Worm (Caenorhabditis elegans) whole organism, early embryonic: ENCODE results near the gene ivns-1.

Experiments used
- B0310.2 ChIP-seq: sonication (generic microtip); optimal IDR thresholded peaks from 2 replicates; lab custom pipeline; 2016; ENCODE audit warnings: mild to moderate bottlenecking, missing genetic modification characterization, missing compliant biosample characterization
- F13C5.2 ChIP-seq: sonication (generic microtip); optimal IDR thresholded peaks from 2 replicates; lab custom pipeline; 2017; ENCODE audit warnings: mild to moderate bottlenecking, missing genetic modification characterization, inconsistent platforms, missing compliant biosample characterization
- aly-1 ChIP-seq: sonication (generic microtip); optimal IDR thresholded peaks from 2 replicates; lab custom pipeline; 2016; ENCODE audit warnings: missing genetic modification characterization, missing compliant biosample characterization
- ama-1 ChIP-seq: fragments of 150-350 bp; optimal IDR thresholded peaks from 2 replicates; lab custom pipeline; 2014
- ceh-13 ChIP-seq: fragments of 200-800 bp; sonication (Bioruptor generic); optimal IDR thresholded peaks from 2 replicates; lab custom pipeline; 2018; ENCODE audit warnings: mild to moderate bottlenecking, missing genetic modification characterization, missing compliant biosample characterization
- ceh-36 ChIP-seq: sonication (generic microtip); optimal IDR thresholded peaks from 2 replicates; lab custom pipeline; 2016; ENCODE audit warnings: missing genetic modification characterization, inconsistent platforms, missing compliant biosample characterization
- ets-7 ChIP-seq: sonication (generic microtip); optimal IDR thresholded peaks from 2 replicates; lab custom pipeline; 2016; ENCODE audit warnings: missing genotype, missing genetic modification characterization, missing compliant biosample characterization
- flt-1 ChIP-seq: fragments of 200-800 bp; sonication (Bioruptor generic); IDR thresholded peaks from 2 replicates; pipeline ENCODE4 v1.3.6; 2022; ENCODE audit warnings: missing genetic modification characterization, missing compliant biosample characterization
- hmbx-1 ChIP-seq: sonication (generic microtip); optimal IDR thresholded peaks from 2 replicates; lab custom pipeline; 2016; ENCODE audit warnings: mild to moderate bottlenecking, missing genetic modification characterization, missing compliant biosample characterization
- hmg-4 ChIP-seq: fragments of 200-800 bp; sonication (Bioruptor generic); optimal IDR thresholded peaks from 2 replicates; lab custom pipeline; 2018; ENCODE audit warnings: mild to moderate bottlenecking, missing genetic modification characterization, missing compliant biosample characterization
- hnd-1 ChIP-seq: sonication (generic microtip); optimal IDR thresholded peaks from 2 replicates; lab custom pipeline; 2016; ENCODE audit warnings: missing genetic modification characterization, missing compliant biosample characterization
- pes-1 ChIP-seq: fragments of 200-800 bp; sonication (Bioruptor generic); IDR thresholded peaks from 2 replicates; pipeline ENCODE4 v1.3.6; 2022; ENCODE audit warnings: missing genetic modification reagents, missing genetic modification characterization, missing compliant biosample characterization
- scrt-1 ChIP-seq: fragments of 200-800 bp; sonication (Bioruptor generic); IDR thresholded peaks from 2 replicates; pipeline ENCODE4 v1.3.6; 2022; ENCODE audit warnings: missing genetic modification characterization, missing compliant biosample characterization
- sea-1 ChIP-seq: fragments of 200-800 bp; sonication (Bioruptor generic); conservative IDR thresholded peaks from 2 replicates; pipeline ENCODE4 v1.3.6; 2022; ENCODE audit warnings: missing genetic modification characterization, missing compliant biosample characterization
- tbx-11 ChIP-seq: fragments of 200-800 bp; sonication (Bioruptor generic); IDR thresholded peaks from 2 replicates; pipeline ENCODE4 v1.3.6; 2022; ENCODE audit warnings: missing genetic modification characterization, missing compliant biosample characterization
- tbx-37 ChIP-seq: fragments of 200-800 bp; sonication (Bioruptor generic); conservative IDR thresholded peaks from 2 replicates; pipeline ENCODE4 v1.3.6; 2022; ENCODE audit warnings: missing genetic modification reagents, missing genetic modification characterization, missing compliant biosample characterization
- tra-4 ChIP-seq: sonication (generic microtip); optimal IDR thresholded peaks from 2 replicates; lab custom pipeline; 2017; ENCODE audit warnings: missing genetic modification characterization, missing compliant biosample characterization

Gene ivns-1

DNA sequence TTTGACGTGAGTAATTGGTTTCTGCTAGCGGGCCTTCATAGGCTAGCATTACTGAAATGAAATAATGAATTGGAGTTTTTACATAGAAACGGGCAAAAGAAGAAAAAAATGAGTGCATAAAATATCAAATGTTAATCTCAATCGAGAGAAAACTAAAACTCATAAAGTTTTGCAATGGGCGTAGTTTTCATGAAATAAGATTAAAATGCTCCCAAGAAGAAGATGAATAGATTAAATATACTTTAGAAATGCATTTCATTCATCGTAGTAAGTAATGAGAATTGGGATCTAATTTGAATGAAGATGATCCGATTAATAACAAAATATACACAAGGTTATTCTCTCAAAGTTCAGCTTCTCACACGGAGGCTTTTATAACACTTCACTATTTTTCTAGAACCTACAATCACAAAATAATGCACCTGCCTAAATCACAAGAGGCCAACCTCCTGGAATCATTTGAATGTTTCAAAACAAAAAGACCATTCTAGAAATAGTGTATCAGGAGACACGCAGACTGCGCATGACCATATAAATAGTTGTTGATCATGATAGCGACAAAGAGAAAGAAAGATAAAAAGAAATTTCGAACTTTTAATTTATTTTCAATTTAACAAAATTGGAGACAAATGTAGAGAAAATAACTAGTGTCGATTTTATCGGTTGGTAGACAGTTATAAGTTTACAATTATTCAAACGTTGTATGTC is 33.8 kb upstream of the ivns-1 start, which contains the start of gene nhr-17:
Gene nhr-17 (minus strand): TSS at position 51 of the 708 bp plus-strand sequence.
- TF ChIP-seq scrt-1 (no peak), flt-1 (GFP tag; lab: Robert Waterston, UW) (no peak), ceh-13 (GFP tag; lab: Kevin White, UChicago) (no peak), hmg-4 (no peak), sea-1 (GFP tag; lab: Robert Waterston, UW) (no peak), hnd-1 (tag; lab: Kevin White, UChicago) (no peak), hmbx-1 (no peak)

ce11 chrX:12665799-12666198 is 31.6 kb upstream of the ivns-1 start:
- no peak for TF ChIP-seq tra-4
- no peak for TF ChIP-seq hmbx-1
- no peak for TF ChIP-seq hmg-4
- no peak for TF ChIP-seq ceh-36
- no peak for TF ChIP-seq tbx-11 (GFP tag; lab: Robert Waterston, UW)
- TF ChIP-seq scrt-1: no peak
- TF ChIP-seq F13C5.2 (tag; lab: Kevin White, UChicago): no peak
- no peak for TF ChIP-seq ceh-13 (GFP tag; lab: Kevin White, UChicago)
- TF ChIP-seq aly-1 (tag; lab: Kevin White, UChicago): no peak
- TF ChIP-seq pes-1 (GFP tag; lab: Robert Waterston, UW): no peak
- TF ChIP-seq hnd-1 (tag; lab: Kevin White, UChicago): no peak
- TF ChIP-seq sea-1 (GFP tag; lab: Robert Waterston, UW): no peak
- TF ChIP-seq ama-1 (lab: Kevin White, UChicago): no peak
- no peak for TF ChIP-seq ets-7 (tag; lab: Kevin White, UChicago)

DNA sequence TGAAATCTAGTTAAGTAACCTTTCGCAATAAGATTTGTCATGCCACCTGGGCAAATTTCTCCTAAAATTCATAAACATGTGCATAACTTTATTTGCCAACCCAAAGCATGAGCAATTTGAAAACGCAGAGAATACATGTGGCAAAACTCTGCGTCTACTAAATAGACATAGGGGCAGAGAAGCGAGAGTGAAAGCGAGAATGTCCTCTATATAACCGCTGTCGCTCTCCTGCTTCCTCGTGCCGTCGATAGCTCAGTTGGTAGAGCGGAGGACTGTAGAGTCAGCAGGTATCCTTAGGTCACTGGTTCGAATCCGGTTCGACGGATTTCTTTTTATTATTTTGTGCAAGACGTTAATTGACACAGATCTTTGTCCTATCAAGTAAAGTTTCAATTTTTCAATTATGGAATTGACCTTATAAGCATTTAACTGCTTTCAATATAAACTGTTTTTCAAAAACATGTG is 30.9 kb upstream of the ivns-1 start:
- peak; percentile 98 for TF ChIP-seq sea-1 (GFP tag; lab: Robert Waterston, UW)
- TF ChIP-seq ceh-13 (GFP tag; lab: Kevin White, UChicago): peak; percentile 93
- peak; percentile 98 for TF ChIP-seq tbx-11 (GFP tag; lab: Robert Waterston, UW)
- peak; percentile 96 for TF ChIP-seq F13C5.2 (tag; lab: Kevin White, UChicago)
- peak; percentile 98 for TF ChIP-seq pes-1 (GFP tag; lab: Robert Waterston, UW)
- peak; percentile 78 for TF ChIP-seq tra-4
- TF ChIP-seq scrt-1: peak; percentile 97
- peak; percentile 95 for TF ChIP-seq B0310.2 (tag; lab: Kevin White, UChicago)
- peak; percentile 91 for TF ChIP-seq hnd-1 (tag; lab: Kevin White, UChicago)
- peak; percentile 96 for TF ChIP-seq flt-1 (GFP tag; lab: Robert Waterston, UW)
- TF ChIP-seq aly-1 (tag; lab: Kevin White, UChicago): peak; percentile 94
- peak; percentile 97 for TF ChIP-seq tbx-37 (GFP tag; lab: Robert Waterston, UW)
- peak; percentile 76 for TF ChIP-seq ama-1 (lab: Kevin White, UChicago)
- TF ChIP-seq ceh-36: peak; percentile 92
- peak; percentile 82 for TF ChIP-seq ets-7 (tag; lab: Kevin White, UChicago)
- TF ChIP-seq hmg-4: peak; percentile 97
- TF ChIP-seq hmbx-1: peak; percentile 82

- TF ChIP-seq B0310.2 (tag; lab: Kevin White, UChicago): no peak
- no peak for TF ChIP-seq ceh-13 (GFP tag; lab: Kevin White, UChicago)
- no peak for TF ChIP-seq F13C5.2 (tag; lab: Kevin White, UChicago)
- TF ChIP-seq ceh-36: no peak
- no peak for TF ChIP-seq ets-7 (tag; lab: Kevin White, UChicago)
- TF ChIP-seq hnd-1 (tag; lab: Kevin White, UChicago): no peak
- TF ChIP-seq pes-1 (GFP tag; lab: Robert Waterston, UW): no peak
- no peak for TF ChIP-seq sea-1 (GFP tag; lab: Robert Waterston, UW)
- TF ChIP-seq flt-1 (GFP tag; lab: Robert Waterston, UW): no peak
Measured at ce11 chrX:12664443-12664842, 30.3 kb upstream of the ivns-1 start.

ce11 chrX:12663537-12663936 is 29.4 kb upstream of the ivns-1 start, which contains the start of gene nlp-76:
Gene nlp-76 (minus strand): TSS chrX:12663903.
- TF ChIP-seq hmg-4: no peak
- no peak for TF ChIP-seq ceh-13 (GFP tag; lab: Kevin White, UChicago)
- TF ChIP-seq sea-1 (GFP tag; lab: Robert Waterston, UW): no peak
- TF ChIP-seq scrt-1: no peak
- no peak for TF ChIP-seq B0310.2 (tag; lab: Kevin White, UChicago)

DNA sequence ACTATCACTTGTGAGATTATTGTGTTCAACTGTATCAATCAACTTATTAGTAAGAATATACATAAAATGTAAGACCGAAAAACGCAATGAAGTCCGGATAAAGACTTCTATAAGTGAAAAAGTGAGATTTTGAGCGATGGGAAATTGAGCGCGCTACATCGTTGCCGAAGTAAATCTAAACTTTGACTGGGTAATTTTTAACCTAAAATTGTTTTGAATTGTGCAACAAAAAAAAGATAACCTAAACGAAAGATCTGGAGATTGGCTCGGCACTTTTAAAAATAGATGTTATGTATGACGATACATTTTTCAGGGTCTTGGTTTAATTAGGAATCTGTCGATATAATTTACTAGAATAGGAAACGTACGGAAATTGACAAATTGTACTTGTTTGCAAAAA is 29.0 kb upstream of the ivns-1 start:
- no peak for TF ChIP-seq sea-1 (GFP tag; lab: Robert Waterston, UW)
- no peak for TF ChIP-seq flt-1 (GFP tag; lab: Robert Waterston, UW)
- TF ChIP-seq F13C5.2 (tag; lab: Kevin White, UChicago): no peak
- no peak for TF ChIP-seq ets-7 (tag; lab: Kevin White, UChicago)
- TF ChIP-seq tbx-11 (GFP tag; lab: Robert Waterston, UW): no peak
- TF ChIP-seq pes-1 (GFP tag; lab: Robert Waterston, UW): no peak
- TF ChIP-seq hmbx-1: no peak
- TF ChIP-seq hmg-4: no peak
- TF ChIP-seq B0310.2 (tag; lab: Kevin White, UChicago): no peak
- TF ChIP-seq ceh-36: no peak
- TF ChIP-seq ceh-13 (GFP tag; lab: Kevin White, UChicago): no peak
- TF ChIP-seq tra-4: no peak
- TF ChIP-seq ama-1 (lab: Kevin White, UChicago): no peak
- no peak for TF ChIP-seq hnd-1 (tag; lab: Kevin White, UChicago)
- no peak for TF ChIP-seq aly-1 (tag; lab: Kevin White, UChicago)
- no peak for TF ChIP-seq tbx-37 (GFP tag; lab: Robert Waterston, UW)

- peak; percentile 93 for TF ChIP-seq hmg-4
- TF ChIP-seq hnd-1 (tag; lab: Kevin White, UChicago): peak; percentile 71
- TF ChIP-seq ama-1 (lab: Kevin White, UChicago): no peak
- peak; percentile 60 for TF ChIP-seq tbx-37 (GFP tag; lab: Robert Waterston, UW)
- peak; percentile 62 for TF ChIP-seq ets-7 (tag; lab: Kevin White, UChicago)
- peak; percentile 82 for TF ChIP-seq flt-1 (GFP tag; lab: Robert Waterston, UW)
- peak; percentile 94 for TF ChIP-seq sea-1 (GFP tag; lab: Robert Waterston, UW)
- TF ChIP-seq scrt-1: peak; percentile 86
- peak; percentile 97 for TF ChIP-seq aly-1 (tag; lab: Kevin White, UChicago)
- TF ChIP-seq tbx-11 (GFP tag; lab: Robert Waterston, UW): peak; percentile 84
- peak; percentile 90 for TF ChIP-seq pes-1 (GFP tag; lab: Robert Waterston, UW)
- peak; percentile 90 for TF ChIP-seq B0310.2 (tag; lab: Kevin White, UChicago)
- TF ChIP-seq ceh-13 (GFP tag; lab: Kevin White, UChicago): peak; percentile 74
- TF ChIP-seq hmbx-1: peak; percentile 74
- TF ChIP-seq ceh-36: peak; percentile 94
- peak; percentile 91 for TF ChIP-seq F13C5.2 (tag; lab: Kevin White, UChicago)
- TF ChIP-seq tra-4: peak; percentile 78
Measured at ce11 chrX:12661091-12661526, 27.0 kb upstream of the ivns-1 start.
